Worm (Caenorhabditis elegans): ENCODE measurements around the gene Y116A8B.1.

Gene Y116A8B.1

ce11 chrIV:17209309-17209708 lies 6.8 kb upstream of the Y116A8B.1 start:
- peak; percentile 3 for TF ChIP-seq C34F6.9 (tag; optimal IDR thresholded peaks at IDR 0.05)
- no peak for TF ChIP-seq snpc-4 (tag; optimal IDR thresholded peaks at IDR 0.05)
- TF ChIP-seq alr-1 (tag; optimal IDR thresholded peaks at IDR 0.05): no peak
- peak; percentile 38 for TF ChIP-seq nhr-25 (tag; optimal IDR thresholded peaks at IDR 0.05)
- no peak for TF ChIP-seq crh-2 (tag; optimal IDR thresholded peaks at IDR 0.05)
- TF ChIP-seq elt-1 (tag; optimal IDR thresholded peaks at IDR 0.05): no peak
- no peak for TF ChIP-seq Y55F3AM.14 (GFP tag; optimal IDR thresholded peaks at IDR 0.05)
- TF ChIP-seq mdl-1 (tag; optimal IDR thresholded peaks at IDR 0.05): no peak
- no peak for TF ChIP-seq nhr-12 (tag; optimal IDR thresholded peaks at IDR 0.05)
- no peak for TF ChIP-seq nhr-129 (tag; optimal IDR thresholded peaks at IDR 0.05)
- TF ChIP-seq fos-1 (tag; optimal IDR thresholded peaks at IDR 0.05): no peak
- TF ChIP-seq dmd-4 (tag; optimal IDR thresholded peaks at IDR 0.05): no peak
- TF ChIP-seq mbf-1 (tag; optimal IDR thresholded peaks at IDR 0.05): no peak
- no peak for TF ChIP-seq lsy-2 (tag; optimal IDR thresholded peaks at IDR 0.05)
- TF ChIP-seq ZK546.5 (tag; optimal IDR thresholded peaks at IDR 0.05): no peak

DNA sequence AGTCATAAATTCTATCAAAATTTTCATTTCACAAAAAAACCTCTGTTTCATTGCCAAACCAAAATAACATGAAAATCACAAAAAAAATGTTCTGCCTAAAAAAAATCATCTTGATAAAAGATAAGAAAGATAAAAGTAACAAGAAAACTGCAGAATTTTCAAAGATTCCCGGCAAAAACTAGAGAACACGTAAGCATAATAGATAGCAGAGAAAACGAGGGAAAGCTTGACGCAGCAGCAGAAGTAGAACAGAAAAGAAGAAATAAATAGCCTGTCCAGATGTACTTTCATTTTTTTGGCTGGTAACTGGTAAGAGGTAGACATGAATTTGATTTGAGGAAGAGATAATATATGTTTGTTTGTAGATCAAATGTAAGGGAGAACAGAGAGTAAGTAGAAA lies 5.4 kb upstream of the Y116A8B.1 start:
- no peak for TF ChIP-seq egl-27 (tag; optimal IDR thresholded peaks at IDR 0.05)
- peak; percentile 3 for TF ChIP-seq blmp-1 (tag; optimal IDR thresholded peaks at IDR 0.05; ENCODE audit: insufficient read depth)
- TF ChIP-seq unc-55 (GFP tag; optimal IDR thresholded peaks at IDR 0.05): peak; percentile 38

- TF ChIP-seq unc-55 (GFP tag; optimal IDR thresholded peaks at IDR 0.05) (peak; percentile 48), fos-1 (tag; optimal IDR thresholded peaks at IDR 0.05) (no peak), C34F6.9 (tag; optimal IDR thresholded peaks at IDR 0.05) (peak; percentile 22), ztf-11 (tag; optimal IDR thresholded peaks at IDR 0.05) (no peak), lin-11 (tag; optimal IDR thresholded peaks at IDR 0.05) (no peak), nhr-12 (tag; optimal IDR thresholded peaks at IDR 0.05) (no peak), lin-13 (GFP tag; optimal IDR thresholded peaks at IDR 0.05) (no peak), lin-39 (tag; optimal IDR thresholded peaks at IDR 0.05) (no peak)
These were observed 1.1 kb upstream of the Y116A8B.1 start for ce11 chrIV:17215070-17215469.

DNA sequence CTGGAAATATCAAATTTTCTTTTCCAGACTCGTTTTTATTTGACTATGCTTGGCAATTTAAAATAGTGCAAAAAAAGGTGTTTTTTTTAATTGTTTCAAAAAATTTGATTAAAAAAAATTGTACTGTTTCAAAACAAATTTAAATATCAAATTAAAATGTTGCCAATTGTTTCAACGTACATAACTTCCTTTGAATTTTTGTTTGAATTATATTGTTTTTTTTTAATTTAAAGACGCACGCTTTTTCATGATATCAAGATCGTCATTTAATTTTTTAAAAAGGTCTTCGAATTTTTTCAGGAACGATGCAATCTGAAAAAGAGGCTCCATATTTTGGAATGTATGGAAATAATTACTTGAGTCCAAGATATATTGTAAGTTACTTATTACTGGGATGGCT lies 7.3 kb downstream of the Y116A8B.1 start, which contains the start of gene Y116A8B.4:
TSS of gene Y116A8B.4 (plus strand) at position 301 of the 400 bp plus-strand sequence.
- no peak for TF ChIP-seq unc-39 (tag; optimal IDR thresholded peaks at IDR 0.05)
- no peak for TF ChIP-seq nhr-11 (tag; optimal IDR thresholded peaks at IDR 0.05)
- no peak for TF ChIP-seq blmp-1 (tag; optimal IDR thresholded peaks at IDR 0.05; ENCODE audit: insufficient read depth)
- no peak for TF ChIP-seq nhr-6 (tag; optimal IDR thresholded peaks at IDR 0.05)
- TF ChIP-seq ceh-16 (tag; optimal IDR thresholded peaks at IDR 0.05): no peak
- no peak for TF ChIP-seq mdl-1 (tag; optimal IDR thresholded peaks at IDR 0.05)
- no peak for TF ChIP-seq unc-55 (GFP tag; optimal IDR thresholded peaks at IDR 0.05)
- no peak for TF ChIP-seq mbf-1 (tag; optimal IDR thresholded peaks at IDR 0.05)
- no peak for TF ChIP-seq ceh-82 (tag; optimal IDR thresholded peaks at IDR 0.05)
- no peak for TF ChIP-seq C34F6.9 (tag; optimal IDR thresholded peaks at IDR 0.05)
- no peak for TF ChIP-seq R02D3.7 (tag; optimal IDR thresholded peaks at IDR 0.05)

DNA sequence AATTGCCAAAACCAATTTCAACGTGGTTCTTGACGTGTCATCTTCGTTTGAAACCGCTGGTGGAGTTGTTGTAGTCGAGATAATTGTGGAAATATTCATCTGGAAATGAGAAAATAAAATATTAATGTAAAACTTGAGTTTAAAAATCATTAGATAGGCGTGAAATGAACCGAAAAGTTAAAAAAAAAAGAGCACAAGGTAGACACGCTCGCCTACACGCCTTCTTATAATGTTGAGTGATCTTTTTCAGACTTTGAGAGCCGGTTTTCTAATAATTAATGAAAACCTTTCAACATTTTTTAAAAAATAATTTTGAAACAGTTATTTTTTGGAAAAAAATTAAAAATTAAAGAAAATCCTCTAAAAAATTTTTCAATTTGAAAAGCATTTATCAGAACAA lies 14.8 kb downstream of the Y116A8B.1 start, which contains the start of gene npr-32:
TSS of gene npr-32 (minus strand) at position 101 of the 400 bp plus-strand sequence.
- TF ChIP-seq ceh-82 (tag; optimal IDR thresholded peaks at IDR 0.05) (no peak), zag-1 (tag; optimal IDR thresholded peaks at IDR 0.05) (no peak), dmd-4 (tag; optimal IDR thresholded peaks at IDR 0.05) (no peak), ztf-1 (GFP tag; conservative IDR thresholded peaks at IDR 0.05) (no peak), elt-1 (tag; optimal IDR thresholded peaks at IDR 0.05) (no peak), mab-5 (tag; optimal IDR thresholded peaks at IDR 0.05) (no peak)

- TF ChIP-seq aly-2 (tag; optimal IDR thresholded peaks at IDR 0.05) (no peak), lin-13 (GFP tag; optimal IDR thresholded peaks at IDR 0.05) (no peak), elt-1 (tag; optimal IDR thresholded peaks at IDR 0.05) (no peak), lin-39 (tag; optimal IDR thresholded peaks at IDR 0.05) (no peak), lsy-2 (tag; optimal IDR thresholded peaks at IDR 0.05) (no peak), dmd-4 (tag; optimal IDR thresholded peaks at IDR 0.05) (no peak), alr-1 (tag; optimal IDR thresholded peaks at IDR 0.05) (no peak), unc-62 (GFP tag; optimal IDR thresholded peaks at IDR 0.05) (no peak), unc-55 (GFP tag; optimal IDR thresholded peaks at IDR 0.05) (no peak), nhr-77 (tag; optimal IDR thresholded peaks at IDR 0.05) (no peak), ZK546.5 (tag; optimal IDR thresholded peaks at IDR 0.05) (no peak)
These were observed 16.8 kb downstream of the Y116A8B.1 start for ce11 chrIV:17232899-17233298.

Data from whole organism, L2 larva.